Fruit fly (Drosophila melanogaster) whole organism, embryonic: Measurements from ENCODE around the gene Jhbp7.
A peak's percentile ranks its signal among the peaks of the same experiment; 100 is the strongest.

ENCODE experiments used
- Abd-B ChIP-seq: fragments of 200-800 bp; sonication (Bioruptor generic); optimal IDR thresholded peaks from 2 replicates; lab custom pipeline; 2018; ENCODE audit warnings: missing biosample characterization, mild to moderate bottlenecking, missing genetic modification characterization, moderate library complexity
- Ada2b ChIP-seq: fragments of 200-800 bp; sonication (Bioruptor generic); IDR thresholded peaks from 2 replicates; pipeline ENCODE4 v1.3.6; 2022; ENCODE audit warnings: missing biosample characterization, missing genetic modification characterization
- Atf-2 ChIP-seq: fragments of 200-800 bp; sonication (Bioruptor generic); optimal IDR thresholded peaks from 2 replicates; lab custom pipeline; 2016; ENCODE audit warnings: missing biosample characterization, missing genetic modification characterization
- Bgb ChIP-seq: fragments of 200-800 bp; sonication (Bioruptor generic); IDR thresholded peaks from 2 replicates; pipeline ENCODE4 v1.3.6; 2022; ENCODE audit warnings: missing biosample characterization, missing genetic modification characterization; ENCODE audit not compliant: partially characterized antibody
- CG11504 ChIP-seq: fragments of 200-800 bp; sonication (Bioruptor generic); optimal IDR thresholded peaks from 3 replicates; lab custom pipeline; 2019; ENCODE audit warnings: missing biosample characterization, mild to moderate bottlenecking, missing genetic modification characterization, moderate library complexity
- CG11695 ChIP-seq: fragments of 200-800 bp; sonication (Bioruptor generic); IDR thresholded peaks from 3 replicates; pipeline ENCODE4 v1.3.6; 2022; ENCODE audit warnings: missing biosample characterization, missing genetic modification characterization
- CG12391 ChIP-seq: fragments of 200-800 bp; sonication (Bioruptor generic); optimal IDR thresholded peaks from 3 replicates; lab custom pipeline; 2018; ENCODE audit warnings: missing biosample characterization, mild to moderate bottlenecking, missing genetic modification characterization, moderate library complexity
- CG12942 ChIP-seq: fragments of 200-800 bp; sonication (Bioruptor generic); optimal IDR thresholded peaks from 3 replicates; lab custom pipeline; 2016; ENCODE audit warnings: missing biosample characterization, missing genetic modification characterization
- CG13894 ChIP-seq: fragments of 200-800 bp; sonication (Bioruptor generic); optimal IDR thresholded peaks from 3 replicates; lab custom pipeline; 2018; ENCODE audit warnings: missing biosample characterization, mild to moderate bottlenecking, missing genetic modification characterization, moderate library complexity
- CG14014 ChIP-seq: fragments of 200-800 bp; sonication (Bioruptor generic); IDR thresholded peaks from 2 replicates; pipeline ENCODE4 v1.3.6; 2022; ENCODE audit warnings: missing biosample characterization, missing genetic modification characterization
- CG1647 ChIP-seq: fragments of 200-800 bp; sonication (Bioruptor generic); optimal IDR thresholded peaks from 3 replicates; lab custom pipeline; 2016; ENCODE audit warnings: missing biosample characterization, missing genetic modification characterization
- CG17361 ChIP-seq: fragments of 200-800 bp; sonication (Bioruptor generic); IDR thresholded peaks from 3 replicates; pipeline ENCODE4 v1.3.6; 2022; ENCODE audit warnings: missing biosample characterization, missing genetic modification characterization
- CG17385 ChIP-seq: fragments of 200-800 bp; sonication (Bioruptor generic); optimal IDR thresholded peaks from 3 replicates; lab custom pipeline; 2018; ENCODE audit warnings: missing biosample characterization, mild to moderate bottlenecking, missing genetic modification characterization
- CG17829 ChIP-seq: fragments of 200-800 bp; optimal IDR thresholded peaks from 2 replicates; lab custom pipeline; 2019; ENCODE audit warnings: missing biosample characterization, mild to moderate bottlenecking, missing genetic modification characterization, moderate library complexity
- CG18619 ChIP-seq: fragments of 200-800 bp; sonication (Bioruptor generic); optimal IDR thresholded peaks from 3 replicates; lab custom pipeline; 2017; ENCODE audit warnings: missing biosample characterization, mild to moderate bottlenecking, missing genetic modification characterization
- CG33213 ChIP-seq: fragments of 200-800 bp; sonication (Bioruptor generic); optimal IDR thresholded peaks from 3 replicates; lab custom pipeline; 2016; ENCODE audit warnings: missing biosample characterization, missing genetic modification characterization
- CG43689 ChIP-seq: fragments of 200-800 bp; sonication (Bioruptor generic); IDR thresholded peaks from 2 replicates; pipeline ENCODE4 v1.3.6; 2022; ENCODE audit warnings: missing biosample characterization, missing genetic modification characterization
- CG5953 ChIP-seq: fragments of 200-800 bp; sonication (Bioruptor generic); IDR thresholded peaks from 2 replicates; pipeline ENCODE4 v1.3.6; 2022; ENCODE audit warnings: missing biosample characterization, missing genetic modification characterization
- CG6765 ChIP-seq: fragments of 200-800 bp; sonication (Bioruptor generic); optimal IDR thresholded peaks from 3 replicates; lab custom pipeline; 2017; ENCODE audit warnings: missing biosample characterization, mild to moderate bottlenecking, missing genetic modification characterization
- CG7556 ChIP-seq: fragments of 200-800 bp; sonication (Bioruptor generic); optimal IDR thresholded peaks from 2 replicates; lab custom pipeline; 2017; ENCODE audit warnings: missing biosample characterization, mild to moderate bottlenecking, missing genetic modification characterization
- CTCF ChIP-seq: fragments of 200-800 bp; sonication (Bioruptor generic); optimal IDR thresholded peaks from 2 replicates; lab custom pipeline; 2017; ENCODE audit warnings: missing biosample characterization, mild to moderate bottlenecking, missing genetic modification characterization, moderate library complexity
- Doc2 ChIP-seq: fragments of 200-800 bp; sonication (Bioruptor generic); IDR thresholded peaks from 2 replicates; pipeline ENCODE4 v1.3.6; 2022; ENCODE audit warnings: missing biosample characterization, missing genetic modification characterization
- Fer3 ChIP-seq: fragments of 200-800 bp; sonication (Bioruptor generic); optimal IDR thresholded peaks from 2 replicates; lab custom pipeline; 2018; ENCODE audit warnings: missing biosample characterization, mild to moderate bottlenecking, missing genetic modification characterization, moderate library complexity
- GATAe ChIP-seq: fragments of 200-800 bp; sonication (Bioruptor generic); conservative IDR thresholded peaks from 2 replicates; pipeline ENCODE4 v1.3.6; 2022; ENCODE audit warnings: missing biosample characterization, missing genetic modification characterization
- HLH3B ChIP-seq: fragments of 200-800 bp; sonication (Bioruptor generic); IDR thresholded peaks from 2 replicates; pipeline ENCODE4 v1.3.6; 2022; ENCODE audit warnings: missing biosample characterization, missing genetic modification characterization
- HLHmδ ChIP-seq: fragments of 200-800 bp; sonication (Bioruptor generic); optimal IDR thresholded peaks from 2 replicates; lab custom pipeline; 2018; ENCODE audit warnings: missing biosample characterization, mild to moderate bottlenecking, missing genetic modification characterization, moderate library complexity
- HmgZ ChIP-seq: fragments of 200-800 bp; sonication (Bioruptor generic); optimal IDR thresholded peaks from 2 replicates; lab custom pipeline; 2018; ENCODE audit warnings: missing biosample characterization, mild to moderate bottlenecking, missing genetic modification characterization
- Hmr ChIP-seq: fragments of 200-800 bp; sonication (Bioruptor generic); optimal IDR thresholded peaks from 3 replicates; lab custom pipeline; 2017; ENCODE audit warnings: mild to moderate bottlenecking, missing biosample characterization, missing genetic modification reagents, missing genetic modification characterization
- MTF-1 ChIP-seq: fragments of 200-800 bp; sonication (Bioruptor generic); optimal IDR thresholded peaks from 2 replicates; lab custom pipeline; 2018; ENCODE audit warnings: missing biosample characterization, mild to moderate bottlenecking, missing genetic modification characterization, borderline replicate concordance
- Ravus ChIP-seq: fragments of 200-800 bp; sonication (Bioruptor generic); IDR thresholded peaks from 2 replicates; pipeline ENCODE4 v1.3.6; 2022; ENCODE audit warnings: missing biosample characterization, missing genetic modification characterization
- Sry-β ChIP-seq: fragments of 200-800 bp; sonication (Bioruptor generic); optimal IDR thresholded peaks from 2 replicates; lab custom pipeline; 2018; ENCODE audit warnings: missing biosample characterization, mild to moderate bottlenecking, missing genetic modification characterization, moderate library complexity
- Taf1 ChIP-seq: fragments of 200-800 bp; sonication (Bioruptor generic); IDR thresholded peaks from 2 replicates; pipeline ENCODE4 v1.3.6; 2022; ENCODE audit warnings: missing biosample characterization, missing genetic modification characterization
- abd-A ChIP-seq: fragments of 200-800 bp; sonication (Bioruptor generic); optimal IDR thresholded peaks from 3 replicates; lab custom pipeline; 2019; ENCODE audit warnings: missing biosample characterization, mild to moderate bottlenecking, missing genetic modification characterization, moderate library complexity
- al ChIP-seq: fragments of 200-800 bp; sonication (Bioruptor generic); IDR thresholded peaks from 2 replicates; pipeline ENCODE4 v1.3.6; 2022; ENCODE audit warnings: missing biosample characterization, missing genetic modification characterization
- aop ChIP-seq: fragments of 200-800 bp; sonication (Bioruptor generic); IDR thresholded peaks from 2 replicates; pipeline ENCODE4 v1.3.6; 2022; ENCODE audit warnings: missing biosample characterization, missing genetic modification characterization
- cwo ChIP-seq: fragments of 200-800 bp; sonication (Bioruptor generic); optimal IDR thresholded peaks from 3 replicates; lab custom pipeline; 2017; ENCODE audit warnings: missing biosample characterization, missing genetic modification characterization, mild to moderate bottlenecking, moderate library complexity, missing genetic modification reagents
- gce ChIP-seq: fragments of 200-800 bp; sonication (Bioruptor generic); IDR thresholded peaks from 3 replicates; pipeline ENCODE4 v1.3.6; 2022; ENCODE audit warnings: missing biosample characterization, missing genetic modification characterization
- gcm2 ChIP-seq: fragments of 200-800 bp; sonication (Bioruptor generic); optimal IDR thresholded peaks from 2 replicates; lab custom pipeline; 2016; ENCODE audit warnings: missing biosample characterization, missing genetic modification characterization
- gfzf ChIP-seq: fragments of 200-800 bp; sonication (Bioruptor generic); optimal IDR thresholded peaks from 2 replicates; lab custom pipeline; 2016; ENCODE audit warnings: missing biosample characterization, mild to moderate bottlenecking, missing genetic modification characterization, moderate library complexity
- grau ChIP-seq: fragments of 200-800 bp; optimal IDR thresholded peaks from 3 replicates; lab custom pipeline; 2019; ENCODE audit warnings: missing biosample characterization, mild to moderate bottlenecking, missing genetic modification characterization, moderate library complexity
- gsb-n ChIP-seq: fragments of 200-800 bp; sonication (Bioruptor generic); optimal IDR thresholded peaks from 3 replicates; lab custom pipeline; 2018; ENCODE audit warnings: missing biosample characterization, mild to moderate bottlenecking, missing genetic modification characterization
- gt ChIP-seq: fragments of 200-800 bp; sonication (Bioruptor generic); IDR thresholded peaks from 2 replicates; pipeline ENCODE4 v1.3.6; 2022; ENCODE audit warnings: missing biosample characterization, missing genetic modification characterization
- lab ChIP-seq: fragments of 200-800 bp; sonication (Bioruptor generic); optimal IDR thresholded peaks from 3 replicates; lab custom pipeline; 2017; ENCODE audit warnings: missing biosample characterization, missing genetic modification characterization, mild to moderate bottlenecking, moderate library complexity, missing genetic modification reagents
- lilli ChIP-seq: fragments of 200-800 bp; sonication (Bioruptor generic); optimal IDR thresholded peaks from 3 replicates; lab custom pipeline; 2016; ENCODE audit warnings: missing biosample characterization, missing genetic modification characterization
- repo ChIP-seq: fragments of 200-800 bp; sonication (Bioruptor generic); optimal IDR thresholded peaks from 2 replicates; lab custom pipeline; 2016; ENCODE audit warnings: missing biosample characterization, missing genetic modification characterization
- schlank ChIP-seq: fragments of 200-800 bp; sonication (Bioruptor generic); optimal IDR thresholded peaks from 2 replicates; lab custom pipeline; 2018; ENCODE audit warnings: missing biosample characterization, mild to moderate bottlenecking, missing genetic modification characterization
- sens-2 ChIP-seq: fragments of 200-800 bp; sonication (Bioruptor generic); IDR thresholded peaks from 2 replicates; pipeline ENCODE4 v1.3.6; 2022; ENCODE audit warnings: missing biosample characterization, missing genetic modification characterization
- sima ChIP-seq: fragments of 200-800 bp; sonication (Bioruptor generic); optimal IDR thresholded peaks from 2 replicates; lab custom pipeline; 2016; ENCODE audit warnings: missing biosample characterization, missing genetic modification characterization
- wor ChIP-seq: fragments of 200-800 bp; sonication (Bioruptor generic); IDR thresholded peaks from 2 replicates; pipeline ENCODE4 v1.3.6; 2022; ENCODE audit warnings: missing biosample characterization, missing genetic modification characterization
- zfh1 ChIP-seq: fragments of 200-800 bp; sonication (Bioruptor generic); IDR thresholded peaks from 3 replicates; pipeline ENCODE4 v1.3.6; 2022; ENCODE audit warnings: missing biosample characterization, missing genetic modification characterization

The Jhbp7 gene

DNA sequence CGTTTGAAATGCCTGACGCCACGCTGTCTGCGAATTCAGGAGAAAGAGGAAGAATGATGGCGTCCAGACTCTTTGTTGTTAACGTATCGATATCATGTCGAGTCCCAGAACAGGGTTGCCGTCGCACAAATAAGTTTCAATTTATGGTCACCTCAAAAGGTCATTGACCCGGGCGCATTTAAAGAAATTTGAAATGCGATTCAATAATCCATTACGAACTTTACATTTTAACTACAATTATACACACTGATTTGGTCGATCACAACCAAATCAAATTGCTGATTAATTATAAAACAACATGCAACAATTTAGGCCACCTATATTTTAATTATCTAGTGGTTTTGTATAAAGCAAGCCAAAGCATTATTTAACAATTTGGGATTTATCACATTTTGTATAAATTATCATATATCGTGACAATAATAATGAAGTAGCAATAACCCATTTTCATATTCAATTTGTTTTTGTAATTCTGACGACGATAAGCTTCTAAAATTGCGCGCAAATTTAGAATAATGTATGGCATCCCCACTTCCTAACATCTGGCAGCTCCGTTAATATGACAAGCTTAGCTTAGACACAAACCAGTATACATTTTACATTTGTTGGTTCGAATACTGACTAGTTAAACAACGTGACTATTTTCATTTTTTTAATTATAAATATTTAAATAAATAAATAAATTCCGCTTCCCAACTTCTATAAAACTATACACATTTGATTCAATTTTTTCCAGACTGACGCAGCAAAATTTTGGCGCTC is 7.8 kb downstream of the Jhbp7 start, which contains the start of gene bam (continued):
- no peak for TF ChIP-seq repo (GFP tag; lab: Kevin White, UChicago)
- TF ChIP-seq CG1647 (GFP tag; lab: Kevin White, UChicago), result no peak
- TF ChIP-seq Doc2, result no peak
- no peak for TF ChIP-seq abd-A (tag; lab: Kevin White, UChicago)
- TF ChIP-seq Atf-2 (GFP tag; lab: Kevin White, UChicago), result no peak
- no peak for TF ChIP-seq GATAe
- TF ChIP-seq Taf1 (GFP tag; lab: Robert Waterston, UW), result no peak
- no peak for TF ChIP-seq CG18619 (GFP tag; lab: Kevin White, UChicago)
- TF ChIP-seq cwo (GFP tag; lab: Kevin White, UChicago), result no peak
- TF ChIP-seq CG13894 (tag; lab: Kevin White, UChicago), result peak; percentile 27
- no peak for TF ChIP-seq lab (GFP tag; lab: Kevin White, UChicago)
- no peak for TF ChIP-seq Sry-β (GFP tag; lab: Kevin White, UChicago)
- no peak for TF ChIP-seq aop (GFP tag; lab: Robert Waterston, UW)
- no peak for TF ChIP-seq Ravus (GFP tag; lab: Robert Waterston, UW)
- no peak for TF ChIP-seq sima (GFP tag; lab: Kevin White, UChicago)
- no peak for TF ChIP-seq gce (GFP tag; lab: Robert Waterston, UW)
- no peak for TF ChIP-seq al (GFP tag; lab: Robert Waterston, UW)
- TF ChIP-seq CG11504, result no peak
- TF ChIP-seq zfh1 (GFP tag; lab: Robert Waterston, UW), result no peak
- TF ChIP-seq CG6765 (GFP tag; lab: Kevin White, UChicago), result no peak
- no peak for TF ChIP-seq MTF-1
- TF ChIP-seq CG14014 (GFP tag; lab: Robert Waterston, UW), result no peak
- no peak for TF ChIP-seq Ada2b (GFP tag; lab: Robert Waterston, UW)
- TF ChIP-seq sens-2 (GFP tag; lab: Robert Waterston, UW), result no peak
- peak; percentile 59 for TF ChIP-seq Hmr
- TF ChIP-seq HmgZ, result peak; percentile 67
- TF ChIP-seq grau, result no peak
- 0 out of 3 replicates have a peak, but pooled peaks have one; percentile 24 for TF ChIP-seq CG17361 (GFP tag; lab: Robert Waterston, UW)
- TF ChIP-seq CG17829, result peak; percentile 52
- TF ChIP-seq gt, result no peak
- no peak for TF ChIP-seq CG7556 (GFP tag; lab: Kevin White, UChicago)
- TF ChIP-seq gsb-n (tag; lab: Kevin White, UChicago), result peak; percentile 10
- no peak for TF ChIP-seq CG11695 (GFP tag; lab: Robert Waterston, UW)
- no peak for TF ChIP-seq Abd-B
- TF ChIP-seq HLHmδ (GFP tag; lab: Kevin White, UChicago), result no peak
- TF ChIP-seq CG17385, result no peak
- no peak for TF ChIP-seq CG12942 (GFP tag; lab: Kevin White, UChicago)
- TF ChIP-seq Bgb (GFP tag; lab: Robert Waterston, UW), result peak; percentile 55; the same call in 1 of the 2 replicates
- TF ChIP-seq CG33213 (GFP tag; lab: Kevin White, UChicago), result peak; percentile 19
- TF ChIP-seq Fer3, result no peak
- TF ChIP-seq gfzf, result peak; percentile 41
- TF ChIP-seq wor (GFP tag; lab: Robert Waterston, UW), result no peak
- no peak for TF ChIP-seq schlank
- no peak for TF ChIP-seq CG43689 (GFP tag; lab: Robert Waterston, UW)
- TF ChIP-seq HLH3B (GFP tag; lab: Robert Waterston, UW), result no peak
- TF ChIP-seq CG12391, result peak; percentile 33
- no peak for TF ChIP-seq gcm2 (GFP tag; lab: Kevin White, UChicago)
- TF ChIP-seq CTCF (GFP tag; lab: Kevin White, UChicago), result peak; percentile 76
- TF ChIP-seq CG5953, result no peak
- TF ChIP-seq lilli (GFP tag; lab: Kevin White, UChicago), result no peak
